Fruit fly (Drosophila melanogaster): ENCODE data around the gene Apc.

Gene Apc

DNA sequence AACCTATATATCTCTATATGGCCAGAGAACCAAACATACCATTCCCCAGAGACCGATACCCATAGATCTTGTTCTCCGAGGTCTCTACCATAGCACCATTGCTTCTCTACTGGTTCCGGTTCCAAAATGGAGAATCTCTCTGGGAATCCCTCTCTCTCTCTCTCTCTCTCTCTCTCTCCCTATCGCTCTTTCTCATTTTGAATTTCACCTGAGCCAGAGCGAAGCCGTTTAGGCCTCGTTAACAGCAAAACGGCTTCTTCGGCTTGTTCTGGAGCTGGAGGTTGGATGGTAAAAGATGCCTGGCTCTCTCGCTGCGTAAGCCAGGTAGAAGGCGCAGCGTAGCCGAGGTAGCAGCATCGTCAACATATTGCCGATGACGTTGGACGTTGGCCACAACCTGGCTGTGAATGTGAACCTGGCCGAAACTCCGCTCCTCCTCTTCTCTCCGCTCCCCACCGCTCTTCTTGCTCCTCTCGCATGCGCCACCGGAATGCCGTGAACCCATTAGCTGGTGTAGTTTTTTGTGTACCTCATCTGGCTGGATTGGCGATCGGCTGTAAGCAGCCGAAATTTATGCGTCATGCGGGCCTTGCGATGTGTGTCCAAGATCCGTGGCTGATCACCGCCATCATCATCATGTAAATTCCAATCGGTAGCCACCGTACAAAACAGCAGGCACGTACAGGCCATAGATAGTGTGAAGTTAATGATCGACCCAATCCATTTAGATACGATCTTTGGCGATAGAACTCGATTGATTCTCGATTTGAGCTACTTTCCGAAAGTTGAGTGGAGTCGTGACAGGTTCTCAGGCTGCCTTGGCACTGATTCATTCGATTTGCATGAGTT is 17.0 kb upstream of the Apc start (continued):
- 0 out of 3 replicates have a peak, but pooled peaks have one; percentile 14 for TF ChIP-seq CG6163 (GFP tag; IDR thresholded peaks at IDR 0.05)
- TF ChIP-seq dsx (GFP tag; optimal IDR thresholded peaks at IDR 0.05; ENCODE audit: poor library complexity, severe bottlenecking): peak; percentile 26
- no peak for TF ChIP-seq topi (GFP tag; optimal IDR thresholded peaks at IDR 0.05)
- no peak for TF ChIP-seq Hr4 (GFP tag; optimal IDR thresholded peaks at IDR 0.05)
- no peak for TF ChIP-seq CG8319 (GFP tag; optimal IDR thresholded peaks at IDR 0.05)
- TF ChIP-seq CG9139 (GFP tag; optimal IDR thresholded peaks at IDR 0.05): peak; percentile 41
- no peak for TF ChIP-seq CG11902 (GFP tag; optimal IDR thresholded peaks at IDR 0.05)
- TF ChIP-seq CG16779 (tag; optimal IDR thresholded peaks at IDR 0.05): peak; percentile 38
- no peak for TF ChIP-seq CG6808 (GFP tag; optimal IDR thresholded peaks at IDR 0.05)

DNA sequence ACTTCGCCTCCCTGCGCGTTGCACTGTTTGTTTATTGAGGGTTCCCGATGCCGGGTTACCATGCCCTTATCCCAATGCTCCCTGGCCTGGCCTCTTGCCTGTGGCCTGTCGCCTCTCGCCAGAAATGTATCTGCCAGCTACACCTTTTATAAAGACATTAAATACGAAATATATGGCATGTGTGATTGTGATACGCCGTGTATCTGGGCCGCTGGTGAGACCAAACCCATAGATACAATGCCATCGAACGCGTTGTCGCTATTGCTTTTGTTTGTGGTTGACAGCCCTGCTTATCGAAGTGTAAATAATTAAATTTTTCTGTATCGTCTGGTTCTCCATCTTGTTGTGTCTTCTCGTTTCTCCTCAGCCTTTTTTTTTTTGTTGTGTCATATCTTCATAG is 16.0 kb upstream of the Apc start:
- peak; percentile 12 for TF ChIP-seq dsx (GFP tag; optimal IDR thresholded peaks at IDR 0.05; ENCODE audit: poor library complexity, severe bottlenecking)
- TF ChIP-seq CG8119 (GFP tag; IDR thresholded peaks at IDR 0.05): no peak
- peak; percentile 46 for TF ChIP-seq fkh (GFP tag; optimal IDR thresholded peaks at IDR 0.05)

- peak; percentile 40 for TF ChIP-seq CG16779 (tag; optimal IDR thresholded peaks at IDR 0.05)
- peak; percentile 80 for TF ChIP-seq svp (GFP tag)
- TF ChIP-seq Ets21C (GFP tag; optimal IDR thresholded peaks at IDR 0.05): no peak
- no peak for TF ChIP-seq Gug (GFP tag; IDR thresholded peaks at IDR 0.05)
- no peak for TF ChIP-seq CG8319 (GFP tag; optimal IDR thresholded peaks at IDR 0.05)
- no peak for TF ChIP-seq dac (GFP tag; optimal IDR thresholded peaks at IDR 0.05)
- no peak for TF ChIP-seq CG10669 (GFP tag; optimal IDR thresholded peaks at IDR 0.05)
- TF ChIP-seq Hr4 (GFP tag; optimal IDR thresholded peaks at IDR 0.05): no peak
- no peak for TF ChIP-seq CG32006 (GFP tag; optimal IDR thresholded peaks at IDR 0.05)
- no peak for TF ChIP-seq CG11762 (GFP tag; optimal IDR thresholded peaks at IDR 0.05; ENCODE audit: insufficient read depth)
- no peak for TF ChIP-seq CG31627 (GFP tag; optimal IDR thresholded peaks at IDR 0.05)
- no peak for TF ChIP-seq CG11902 (GFP tag; optimal IDR thresholded peaks at IDR 0.05)
- peak; percentile 30 for TF ChIP-seq CG3919 (GFP tag; optimal IDR thresholded peaks at IDR 0.05)
- TF ChIP-seq fkh (GFP tag; optimal IDR thresholded peaks at IDR 0.05): peak; percentile 30
- TF ChIP-seq esn (GFP tag; optimal IDR thresholded peaks at IDR 0.05): peak; percentile 23
- no peak for TF ChIP-seq CG6276 (GFP tag; optimal IDR thresholded peaks at IDR 0.05)
- no peak for TF ChIP-seq achi (GFP tag; optimal IDR thresholded peaks at IDR 0.05)
- TF ChIP-seq Met (GFP tag; optimal IDR thresholded peaks at IDR 0.05): peak; percentile 29
- peak; percentile 40 for TF ChIP-seq Sox102F (GFP tag; optimal IDR thresholded peaks at IDR 0.05)
- TF ChIP-seq cyc (GFP tag; optimal IDR thresholded peaks at IDR 0.05): no peak
- TF ChIP-seq Eip93F (GFP tag; optimal IDR thresholded peaks at IDR 0.05): no peak
- TF ChIP-seq ss (GFP tag; optimal IDR thresholded peaks at IDR 0.05): peak in 1 of 2 experiments; percentile 47
- peak; percentile 74 for TF ChIP-seq CG1621 (tag; optimal IDR thresholded peaks at IDR 0.05)
- no peak for TF ChIP-seq acj6 (GFP tag; optimal IDR thresholded peaks at IDR 0.05)
- no peak for TF ChIP-seq pdm3 (GFP tag; optimal IDR thresholded peaks at IDR 0.05)
- no peak for TF ChIP-seq CG34406 (GFP tag; optimal IDR thresholded peaks at IDR 0.05)
- TF ChIP-seq Sox15 (GFP tag; optimal IDR thresholded peaks at IDR 0.05): no peak
- TF ChIP-seq OdsH (GFP tag; optimal IDR thresholded peaks at IDR 0.05): no peak
- TF ChIP-seq fd85E (GFP tag; optimal IDR thresholded peaks at IDR 0.05): peak; percentile 4
- TF ChIP-seq CG15336 (GFP tag; IDR thresholded peaks at IDR 0.05): peak; percentile 44; the same call in 1 of the 2 replicates
- TF ChIP-seq CG7368 (GFP tag; optimal IDR thresholded peaks at IDR 0.05): no peak
- no peak for TF ChIP-seq topi (GFP tag; optimal IDR thresholded peaks at IDR 0.05)
- peak; percentile 81 for TF ChIP-seq dsx (GFP tag; optimal IDR thresholded peaks at IDR 0.05; ENCODE audit: poor library complexity, severe bottlenecking)
- TF ChIP-seq salr (GFP tag; optimal IDR thresholded peaks at IDR 0.05): no peak
- peak; percentile 88 for TF ChIP-seq Eip78C (GFP tag)
- no peak for TF ChIP-seq CG10631 (GFP tag; optimal IDR thresholded peaks at IDR 0.05)
- peak; percentile 24 for TF ChIP-seq CG9139 (GFP tag; optimal IDR thresholded peaks at IDR 0.05)
- peak; percentile 60; the same call in 2 of the 3 replicates for TF ChIP-seq CG6163 (GFP tag; IDR thresholded peaks at IDR 0.05)
- TF ChIP-seq Eip75B (GFP tag; optimal IDR thresholded peaks at IDR 0.05): no peak
- no peak for TF ChIP-seq CG11294 (GFP tag; IDR thresholded peaks at IDR 0.05)
- TF ChIP-seq net (GFP tag; optimal IDR thresholded peaks at IDR 0.05): peak; percentile 15
- no peak for TF ChIP-seq CG4318 (GFP tag; optimal IDR thresholded peaks at IDR 0.05)
Measured at dm6 chr3R:28859058-28859526, 14.5 kb upstream of the Apc start, which contains the start of gene Inx3. Gene Inx3 (minus strand): TSS chr3R:28859497.
